Fruit fly (Drosophila melanogaster): ENCODE measurements around the gene CG5281.

Gene CG5281

DNA sequence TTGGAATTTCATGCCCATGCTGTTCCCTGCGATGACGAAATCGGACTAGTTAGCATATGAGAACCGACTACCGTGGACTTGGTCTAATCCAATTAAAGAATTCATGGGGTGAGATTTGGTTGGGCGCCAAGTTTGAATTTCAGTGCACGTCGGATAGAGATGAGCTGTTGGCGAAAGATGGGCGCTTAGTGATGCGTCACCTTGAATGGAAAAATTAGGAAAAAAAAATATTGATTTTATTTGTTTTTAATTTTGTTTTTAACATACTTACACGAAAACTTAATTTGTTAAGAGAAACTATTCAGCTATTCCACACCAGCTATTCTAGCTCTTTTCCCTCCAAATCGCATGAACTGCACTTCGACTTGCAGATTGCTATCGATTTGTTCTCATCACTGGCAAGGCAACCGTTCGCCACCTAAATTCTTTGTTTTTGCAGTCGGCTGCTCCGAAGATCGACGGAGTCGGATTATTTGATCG lies 14.0 kb upstream of the CG5281 start, which contains the start of the genes ninaG and Sptz (continued):
- peak; percentile 96 for TF ChIP-seq Gug (GFP tag; IDR thresholded peaks at IDR 0.05)
- TF ChIP-seq yki (optimal IDR thresholded peaks at IDR 0.05), result no peak
- TF ChIP-seq ci (GFP tag; IDR thresholded peaks at IDR 0.05), result peak; percentile 91
- TF ChIP-seq CG15514 (GFP tag; optimal IDR thresholded peaks at IDR 0.05), result peak; percentile 93
- TF ChIP-seq CG6791 (GFP tag; IDR thresholded peaks at IDR 0.05; ENCODE audit: partially characterized antibody), result 0 out of 3 replicates have a peak, but pooled peaks have one; percentile 17
- peak; percentile 89 for TF ChIP-seq NC2β (GFP tag; optimal IDR thresholded peaks at IDR 0.05)
- peak; percentile 82 for TF ChIP-seq jing (GFP tag; optimal IDR thresholded peaks at IDR 0.05)
- TF ChIP-seq slp2 (GFP tag; optimal IDR thresholded peaks at IDR 0.05), result peak; percentile 90
- TF ChIP-seq CG1832 (GFP tag; optimal IDR thresholded peaks at IDR 0.05), result no peak
- TF ChIP-seq CG18764 (GFP tag; optimal IDR thresholded peaks at IDR 0.05), result peak; percentile 90
- peak; percentile 64; the same call in 1 of the 3 replicates for TF ChIP-seq sr (GFP tag; IDR thresholded peaks at IDR 0.05)
- peak; percentile 95 for TF ChIP-seq ttk (GFP tag; IDR thresholded peaks at IDR 0.05)
- TF ChIP-seq nerfin-1 (tag; optimal IDR thresholded peaks at IDR 0.05), result peak; percentile 84
- TF ChIP-seq bcd (GFP tag; optimal IDR thresholded peaks at IDR 0.05), result peak; percentile 94
- TF ChIP-seq trh (GFP tag; optimal IDR thresholded peaks at IDR 0.05), result peak; percentile 90
- TF ChIP-seq CG10959 (GFP tag; IDR thresholded peaks at IDR 0.05), result peak; percentile 93
- TF ChIP-seq pb (GFP tag; optimal IDR thresholded peaks at IDR 0.05), result peak; percentile 78
- TF ChIP-seq CG12769 (tag; optimal IDR thresholded peaks at IDR 0.05), result no peak
- TF ChIP-seq NFAT (GFP tag; IDR thresholded peaks at IDR 0.05), result peak; percentile 88
- TF ChIP-seq fd64A (GFP tag; optimal IDR thresholded peaks at IDR 0.05), result peak; percentile 21
- peak; percentile 94 for TF ChIP-seq CG4617 (GFP tag; optimal IDR thresholded peaks at IDR 0.05; ENCODE audit: borderline replicate concordance)
- TF ChIP-seq CG17385 (GFP tag; optimal IDR thresholded peaks at IDR 0.05), result peak; percentile 78
- TF ChIP-seq tin (GFP tag; optimal IDR thresholded peaks at IDR 0.05), result peak; percentile 97
- peak; percentile 91 for TF ChIP-seq cas (GFP tag; IDR thresholded peaks at IDR 0.05)
- TF ChIP-seq CG8944 (GFP tag; optimal IDR thresholded peaks at IDR 0.05), result peak; percentile 96
- peak; percentile 63 for TF ChIP-seq CG15073 (GFP tag; optimal IDR thresholded peaks at IDR 0.05)
- no peak for TF ChIP-seq h (optimal IDR thresholded peaks at IDR 0.05)
- peak; percentile 94 for TF ChIP-seq tx (GFP tag; optimal IDR thresholded peaks at IDR 0.05)
- TF ChIP-seq dimm (GFP tag; IDR thresholded peaks at IDR 0.05), result peak; percentile 83
- peak; percentile 97 for TF ChIP-seq CG6689 (GFP tag; IDR thresholded peaks at IDR 0.05)
- peak; percentile 82 for TF ChIP-seq Deaf1 (tag; optimal IDR thresholded peaks at IDR 0.05)
- peak; percentile 91 for TF ChIP-seq Six4 (GFP tag; optimal IDR thresholded peaks at IDR 0.05)
- TF ChIP-seq odd (GFP tag; optimal IDR thresholded peaks at IDR 0.05), result peak; percentile 81
- TF ChIP-seq CG6272 (GFP tag; IDR thresholded peaks at IDR 0.05), result peak; percentile 97
- TF ChIP-seq CG18599 (GFP tag; optimal IDR thresholded peaks at IDR 0.05), result peak; percentile 91
- peak; percentile 95 for TF ChIP-seq CG3847 (GFP tag; IDR thresholded peaks at IDR 0.05)
- TF ChIP-seq CG3838 (GFP tag; optimal IDR thresholded peaks at IDR 0.05), result peak; percentile 89
- peak; percentile 98 for TF ChIP-seq vvl (GFP tag; IDR thresholded peaks at IDR 0.05)
- TF ChIP-seq CG7357 (GFP tag; IDR thresholded peaks at IDR 0.05), result peak; percentile 89
- peak; percentile 98 for TF ChIP-seq Ptx1 (GFP tag; IDR thresholded peaks at IDR 0.05)
- TF ChIP-seq nerfin-2 (GFP tag; IDR thresholded peaks at IDR 0.05; ENCODE audit: partially characterized antibody), result no peak
- TF ChIP-seq dysf (GFP tag; IDR thresholded peaks at IDR 0.05), result peak; percentile 97
- no peak for TF ChIP-seq nom (GFP tag; optimal IDR thresholded peaks at IDR 0.05)
- peak; percentile 90 for TF ChIP-seq CG11695 (GFP tag; IDR thresholded peaks at IDR 0.05)
- peak; percentile 96 to 97 for TF ChIP-seq dpn (GFP tag; optimal IDR thresholded peaks at IDR 0.05)
- peak; percentile 95 for TF ChIP-seq CG14667 (GFP tag; IDR thresholded peaks at IDR 0.05)
- TF ChIP-seq CG1024 (GFP tag; IDR thresholded peaks at IDR 0.05), result peak; percentile 86
- TF ChIP-seq Antp (GFP tag; optimal IDR thresholded peaks at IDR 0.05), result peak; percentile 95
- TF ChIP-seq gce (GFP tag; IDR thresholded peaks at IDR 0.05), result peak; percentile 87
- peak; percentile 98 for TF ChIP-seq row (GFP tag; IDR thresholded peaks at IDR 0.05)
- TF ChIP-seq her (GFP tag; optimal IDR thresholded peaks at IDR 0.05), result peak; percentile 84
- TF ChIP-seq sob (GFP tag; IDR thresholded peaks at IDR 0.05), result peak; percentile 97

Measured in whole organism, embryonic.